Worm (Caenorhabditis elegans) whole organism, late embryonic: Measurements from ENCODE around the gene R05G6.1.

Experiments
- ceh-24 ChIP-seq: sonication (generic microtip); optimal IDR thresholded peaks from 2 replicates; lab custom pipeline; 2016; ENCODE audit warnings: mild to moderate bottlenecking, missing genetic modification characterization, missing compliant biosample characterization
- ceh-30 ChIP-seq: fragments of 150-350 bp; optimal IDR thresholded peaks from 2 replicates; lab custom pipeline; 2014; ENCODE audit warnings: missing biosample characterization, missing genetic modification characterization
- dve-1 ChIP-seq: sonication (generic microtip); optimal IDR thresholded peaks from 2 replicates; lab custom pipeline; 2017; ENCODE audit warnings: antibody characterized with exemption, mild to moderate bottlenecking, missing genetic modification characterization, missing compliant biosample characterization
- hlh-8 ChIP-seq: sonication (generic microtip); optimal IDR thresholded peaks from 2 replicates; lab custom pipeline; 2016; ENCODE audit warnings: missing genotype, missing genetic modification characterization, missing compliant biosample characterization
- madf-2 ChIP-seq: sonication (generic microtip); optimal IDR thresholded peaks from 2 replicates; lab custom pipeline; 2017; ENCODE audit warnings: missing genetic modification characterization, missing compliant biosample characterization
- nhr-11 ChIP-seq: fragments of 150-350 bp; optimal IDR thresholded peaks from 2 replicates; lab custom pipeline; 2014; ENCODE audit warnings: missing biosample characterization, missing genetic modification characterization
- pag-3 ChIP-seq: sonication (generic microtip); optimal IDR thresholded peaks from 2 replicates; lab custom pipeline; 2016; ENCODE audit warnings: missing compliant biosample characterization, missing genetic modification characterization, borderline replicate concordance
- pqm-1 ChIP-seq: sonication (generic microtip); optimal IDR thresholded peaks from 2 replicates; lab custom pipeline; 2016; ENCODE audit warnings: missing genetic modification characterization, missing compliant biosample characterization
- sox-4 ChIP-seq: sonication (generic microtip); optimal IDR thresholded peaks from 2 replicates; lab custom pipeline; 2017; ENCODE audit warnings: mild to moderate bottlenecking, missing genetic modification characterization, inconsistent platforms, missing compliant biosample characterization
- tbx-7 ChIP-seq: sonication (generic microtip); optimal IDR thresholded peaks from 2 replicates; lab custom pipeline; 2016; ENCODE audit warnings: missing genotype, missing genetic modification characterization, missing compliant biosample characterization
- unc-55 ChIP-seq: sonication (generic microtip); optimal IDR thresholded peaks from 2 replicates; lab custom pipeline; 2017; ENCODE audit warnings: missing biosample characterization, missing genetic modification reagents, missing genetic modification characterization

ce11 chrIV:7558653-7559052, 26.2 kb downstream of the R05G6.1 start:
- no peak for TF ChIP-seq nhr-11 (tag; lab: Kevin White, UChicago)
- TF ChIP-seq madf-2: no peak
- no peak for TF ChIP-seq dve-1 (tag; lab: Kevin White, UChicago)
- no peak for TF ChIP-seq ceh-30
- TF ChIP-seq ceh-24 (tag; lab: Kevin White, UChicago): no peak
- no peak for TF ChIP-seq hlh-8 (tag; lab: Kevin White, UChicago)
- no peak for TF ChIP-seq pag-3 (tag; lab: Kevin White, UChicago)
- TF ChIP-seq tbx-7 (tag; lab: Kevin White, UChicago): no peak
- no peak for TF ChIP-seq sox-4 (tag; lab: Kevin White, UChicago)
- TF ChIP-seq pqm-1 (tag; lab: Kevin White, UChicago): no peak
- no peak for TF ChIP-seq unc-55 (GFP tag; lab: Kevin White, UChicago)
